Worm (Caenorhabditis elegans): Measurements from ENCODE around the gene fipr-9.

DNA sequence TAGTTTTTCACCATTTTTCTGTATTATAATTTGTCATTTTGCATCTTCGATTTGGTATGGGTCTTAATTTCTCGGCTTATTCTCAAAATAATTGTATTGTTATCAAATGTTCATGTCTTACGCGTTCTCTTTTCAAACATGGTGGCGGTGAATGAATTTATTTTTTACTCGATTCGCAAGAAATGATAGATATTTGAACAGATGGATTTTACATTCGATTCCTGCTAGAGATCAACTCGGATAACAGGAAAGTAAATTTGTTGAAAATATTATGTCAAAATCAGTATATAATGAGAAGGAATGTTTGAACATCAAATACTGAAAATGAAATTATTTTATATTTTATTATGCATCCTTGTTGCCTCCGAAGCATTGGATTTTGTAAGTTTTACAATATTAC lies 38.5 kb upstream of the fipr-9 start, which contains the start of gene ZK856.4:
- TF ChIP-seq ref-1 (GFP tag; conservative IDR thresholded peaks at IDR 0.05): no peak
- TF ChIP-seq flt-1 (GFP tag; IDR thresholded peaks at IDR 0.05): no peak
- no peak for TF ChIP-seq cog-1 (tag; optimal IDR thresholded peaks at IDR 0.05)
- no peak for TF ChIP-seq ztf-23 (GFP tag; IDR thresholded peaks at IDR 0.05)
- TF ChIP-seq med-1 (GFP tag; optimal IDR thresholded peaks at IDR 0.05; ENCODE audit: insufficient read depth): no peak

All from whole organism, midembryonic.